Fruit fly (Drosophila melanogaster): ENCODE results near the gene CG33090.

DNA sequence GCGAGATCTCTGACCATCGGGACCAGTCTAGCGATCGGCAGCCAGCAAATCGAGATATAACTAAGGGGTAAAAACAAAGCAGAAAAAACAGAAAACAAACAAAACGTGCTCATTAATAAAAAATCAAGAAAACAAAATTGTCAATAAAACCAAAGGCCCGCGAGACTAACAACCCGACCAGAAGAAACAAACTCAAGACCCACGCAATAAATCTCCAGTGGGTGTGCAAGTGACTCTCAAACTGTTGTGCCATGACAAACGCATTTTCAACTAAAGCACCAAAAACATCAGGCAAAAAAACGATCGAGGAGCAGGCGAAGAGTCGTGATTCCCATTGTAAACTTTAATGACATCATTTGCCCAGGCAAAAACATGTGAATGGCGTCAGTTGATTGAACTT is 16.0 kb upstream of the CG33090 start:
- TF ChIP-seq dl (GFP tag; optimal IDR thresholded peaks at IDR 0.05; ENCODE audit: insufficient read depth in 1 of 2, partially characterized antibody in 2 of 2) (no peak), Hnf4 (GFP tag; optimal IDR thresholded peaks at IDR 0.05) (no peak), dsf (GFP tag; optimal IDR thresholded peaks at IDR 0.05; ENCODE audit: borderline replicate concordance) (no peak), Rel (GFP tag; optimal IDR thresholded peaks at IDR 0.05) (no peak), Rel (tag; optimal IDR thresholded peaks at IDR 0.05) (no peak), N (GFP tag; optimal IDR thresholded peaks at IDR 0.05) (no peak), br (GFP tag; optimal IDR thresholded peaks at IDR 0.05) (no peak), pan (optimal IDR thresholded peaks at IDR 0.05) (no peak), tai (GFP tag; optimal IDR thresholded peaks at IDR 0.05) (no peak)
